Fruit fly (Drosophila melanogaster): ENCODE measurements around the gene Lcp65Ab2.

Gene Lcp65Ab2

DNA sequence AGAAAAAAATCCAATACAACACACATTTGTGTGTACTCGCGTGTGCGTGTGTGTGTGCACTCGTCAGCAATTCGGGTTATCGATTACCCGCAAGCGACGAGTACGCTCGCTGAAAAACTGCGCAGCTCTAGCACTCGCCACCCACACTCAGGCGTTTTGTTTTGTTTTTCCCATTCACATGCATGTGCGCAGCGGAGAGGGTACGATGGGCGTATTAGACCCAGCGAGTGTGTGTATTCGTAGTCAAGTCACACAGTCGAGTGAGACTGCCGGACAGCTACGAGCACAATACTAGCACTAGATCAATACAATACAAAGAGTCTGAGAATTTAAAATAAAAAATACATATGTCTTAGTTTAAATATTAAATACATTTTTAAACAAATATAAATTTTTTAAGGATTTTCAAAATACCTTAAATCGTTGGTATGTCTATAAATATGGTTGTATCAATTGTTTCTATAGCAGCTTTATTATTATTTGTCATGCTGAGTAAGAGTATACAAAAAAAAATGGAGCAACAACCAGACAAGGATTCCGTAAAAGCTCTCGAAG is 38.5 kb downstream of the Lcp65Ab2 start, which contains the start of the genes D19B and CG43293 (continued):
- TF ChIP-seq CG17829 (tag; optimal IDR thresholded peaks at IDR 0.05) (peak; percentile 89), HLH4C (GFP tag; IDR thresholded peaks at IDR 0.05; ENCODE audit: partially characterized antibody) (peak; percentile 43; the same call in 1 of the 3 replicates), Chrac-16 (GFP tag; optimal IDR thresholded peaks at IDR 0.05) (peak; percentile 91), klu (GFP tag; IDR thresholded peaks at IDR 0.05) (peak; percentile 92), gcm (GFP tag; optimal IDR thresholded peaks at IDR 0.05) (peak; percentile 83), Hr78 (GFP tag; optimal IDR thresholded peaks at IDR 0.05) (no peak), CG10959 (GFP tag; IDR thresholded peaks at IDR 0.05) (peak; percentile 81), sqz (GFP tag; optimal IDR thresholded peaks at IDR 0.05) (no peak), CG30020 (tag; optimal IDR thresholded peaks at IDR 0.05) (peak; percentile 53), Elba2 (GFP tag; optimal IDR thresholded peaks at IDR 0.05) (peak; percentile 62), CG12104 (GFP tag; optimal IDR thresholded peaks at IDR 0.05) (peak; percentile 74), CG15514 (GFP tag; optimal IDR thresholded peaks at IDR 0.05) (peak; percentile 85), CG17359 (tag; optimal IDR thresholded peaks at IDR 0.05) (peak; percentile 92), CG8944 (GFP tag; optimal IDR thresholded peaks at IDR 0.05) (peak; percentile 88), Rfx (GFP tag; IDR thresholded peaks at IDR 0.05) (peak; percentile 97), ap (GFP tag; IDR thresholded peaks at IDR 0.05) (peak; percentile 69), CG11247 (GFP tag; IDR thresholded peaks at IDR 0.05) (peak; percentile 95), bcd (GFP tag; optimal IDR thresholded peaks at IDR 0.05) (peak; percentile 89), her (GFP tag; optimal IDR thresholded peaks at IDR 0.05) (peak; percentile 88), CG8924 (tag; optimal IDR thresholded peaks at IDR 0.05) (peak; percentile 90), CG18262 (tag; optimal IDR thresholded peaks at IDR 0.05) (peak; percentile 85), Jarid2 (GFP tag; optimal IDR thresholded peaks at IDR 0.05) (peak; percentile 70), bsh (GFP tag; optimal IDR thresholded peaks at IDR 0.05) (peak; percentile 82 to 90), CG43689 (GFP tag; IDR thresholded peaks at IDR 0.05) (peak; percentile 70), usp (GFP tag; optimal IDR thresholded peaks at IDR 0.05) (no peak), Sox100B (GFP tag; optimal IDR thresholded peaks at IDR 0.05) (peak; percentile 85), crc (GFP tag; optimal IDR thresholded peaks at IDR 0.05) (peak; percentile 81), CG16815 (GFP tag; optimal IDR thresholded peaks at IDR 0.05) (peak; percentile 74), Gsc (GFP tag; IDR thresholded peaks at IDR 0.05) (no peak), HmgD (GFP tag; optimal IDR thresholded peaks at IDR 0.05) (peak; percentile 85), CG32532 (GFP tag; IDR thresholded peaks at IDR 0.05) (peak; percentile 97), nau (GFP tag; optimal IDR thresholded peaks at IDR 0.05) (no peak), CG18599 (GFP tag; optimal IDR thresholded peaks at IDR 0.05) (peak; percentile 90), Dip2 (GFP tag; IDR thresholded peaks at IDR 0.05) (no peak), pita (GFP tag; optimal IDR thresholded peaks at IDR 0.05) (no peak), CG10462 (GFP tag; optimal IDR thresholded peaks at IDR 0.05) (peak; percentile 82), dmrt99B (tag; optimal IDR thresholded peaks at IDR 0.05) (peak; percentile 90), CG7839 (tag; optimal IDR thresholded peaks at IDR 0.05) (peak; percentile 88), vnd (GFP tag; IDR thresholded peaks at IDR 0.05; ENCODE audit: partially characterized antibody) (0 out of 3 replicates have a peak, but pooled peaks have one; percentile 34), ind (GFP tag; optimal IDR thresholded peaks at IDR 0.05) (peak; percentile 93), unc-4 (GFP tag; IDR thresholded peaks at IDR 0.05; ENCODE audit: partially characterized antibody) (peak; percentile 57; the same call in 1 of the 2 replicates), fru (optimal IDR thresholded peaks at IDR 0.05) (peak; percentile 68), CG10321 (GFP tag; IDR thresholded peaks at IDR 0.05) (peak; percentile 65), CG9876 (GFP tag; optimal IDR thresholded peaks at IDR 0.05) (peak; percentile 78), Atf3 (GFP tag; optimal IDR thresholded peaks at IDR 0.05) (peak; percentile 77), CG1647 (GFP tag; optimal IDR thresholded peaks at IDR 0.05) (peak; percentile 83), h (optimal IDR thresholded peaks at IDR 0.05) (no peak), CG6813 (GFP tag; optimal IDR thresholded peaks at IDR 0.05) (peak; percentile 86), Lhr (GFP tag; optimal IDR thresholded peaks at IDR 0.05) (peak; percentile 63), MBD-R2 (GFP tag; IDR thresholded peaks at IDR 0.05) (peak; percentile 98)

All from whole organism, embryonic.